Fruit fly (Drosophila melanogaster): Measurements from ENCODE around the gene PolZ2.

PolZ2 gene

dm6 chr3R:5636519-5637430, 48.1 kb downstream of the PolZ2 start, which contains the start of the genes CG31548 and CG12170 (continued):
- peak; percentile 78 for TF ChIP-seq CG12391 (tag; optimal IDR thresholded peaks at IDR 0.05)
- TF ChIP-seq fd96Cb (tag; optimal IDR thresholded peaks at IDR 0.05) = peak; percentile 35
- peak; percentile 55 for TF ChIP-seq dmrt11E (tag; optimal IDR thresholded peaks at IDR 0.05)
- no peak for TF ChIP-seq repo (GFP tag; optimal IDR thresholded peaks at IDR 0.05)
- TF ChIP-seq sisA (GFP tag; IDR thresholded peaks at IDR 0.05) = 0 out of 2 replicates have a peak, but pooled peaks have one; percentile 6
- TF ChIP-seq lilli (GFP tag; optimal IDR thresholded peaks at IDR 0.05) = peak; percentile 53
- peak; percentile 15 for TF ChIP-seq Oli (tag; optimal IDR thresholded peaks at IDR 0.05)
- TF ChIP-seq sens (GFP tag) = peak; percentile 93
- TF ChIP-seq gcm (GFP tag; optimal IDR thresholded peaks at IDR 0.05) = peak; percentile 50
- peak; percentile 95 for TF ChIP-seq CG9437 (GFP tag; optimal IDR thresholded peaks at IDR 0.05)
- peak in 1 of 2 experiments; percentile 41 for TF ChIP-seq chif (GFP tag; optimal IDR thresholded peaks at IDR 0.05)
- no peak for TF ChIP-seq CG4282 (GFP tag; optimal IDR thresholded peaks at IDR 0.05)
- peak; percentile 39; the same call in 1 of the 2 replicates for TF ChIP-seq Atf6 (GFP tag; IDR thresholded peaks at IDR 0.05)
- peak; percentile 53 for TF ChIP-seq MBD-R2 (GFP tag; IDR thresholded peaks at IDR 0.05)
- TF ChIP-seq Hr3 (GFP tag; optimal IDR thresholded peaks at IDR 0.05) = peak; percentile 46
- no peak for TF ChIP-seq CG7372 (GFP tag; IDR thresholded peaks at IDR 0.05)
- TF ChIP-seq CG13296 (GFP tag; optimal IDR thresholded peaks at IDR 0.05) = peak; percentile 42
- TF ChIP-seq Optix (GFP tag; IDR thresholded peaks at IDR 0.05) = no peak
- peak; percentile 62 for TF ChIP-seq CG13775 (GFP tag; optimal IDR thresholded peaks at IDR 0.05)
- TF ChIP-seq ewg (GFP tag; optimal IDR thresholded peaks at IDR 0.05) = peak; percentile 32
- peak in 1 of 2 experiments; percentile 4 for TF ChIP-seq Eip74EF (GFP tag; optimal IDR thresholded peaks at IDR 0.05)
- peak; percentile 60 for TF ChIP-seq phol (tag; optimal IDR thresholded peaks at IDR 0.05)
- TF ChIP-seq CG18619 (GFP tag; optimal IDR thresholded peaks at IDR 0.05) = no peak
- TF ChIP-seq esg (GFP tag; conservative IDR thresholded peaks at IDR 0.05) = peak; percentile 50
- no peak for TF ChIP-seq HLH54F (GFP tag; optimal IDR thresholded peaks at IDR 0.05)
- no peak for TF ChIP-seq cato (GFP tag; optimal IDR thresholded peaks at IDR 0.05; ENCODE audit: borderline replicate concordance)
- TF ChIP-seq CoRest (tag; optimal IDR thresholded peaks at IDR 0.05) = peak; percentile 47
- peak; percentile 57 for TF ChIP-seq trem (tag; optimal IDR thresholded peaks at IDR 0.05)
- no peak for TF ChIP-seq CG15269 (tag; optimal IDR thresholded peaks at IDR 0.05)
- TF ChIP-seq CG33557 (GFP tag; optimal IDR thresholded peaks at IDR 0.05) = no peak
- no peak for TF ChIP-seq lov (optimal IDR thresholded peaks at IDR 0.05)
- TF ChIP-seq lov (GFP tag; IDR thresholded peaks at IDR 0.05) = 0 out of 3 replicates have a peak, but pooled peaks have one; percentile 15
- TF ChIP-seq CG33213 (GFP tag; optimal IDR thresholded peaks at IDR 0.05) = no peak
- TF ChIP-seq inv (GFP tag; IDR thresholded peaks at IDR 0.05; ENCODE audit: partially characterized antibody) = no peak
- TF ChIP-seq CG13894 (tag; optimal IDR thresholded peaks at IDR 0.05) = no peak
- peak; percentile 39 for TF ChIP-seq Chrac-16 (GFP tag; optimal IDR thresholded peaks at IDR 0.05)
- peak; percentile 29 for TF ChIP-seq tin (GFP tag; optimal IDR thresholded peaks at IDR 0.05)
- TF ChIP-seq CG12299 (tag; optimal IDR thresholded peaks at IDR 0.05) = no peak
- TF ChIP-seq CG11456 (GFP tag; IDR thresholded peaks at IDR 0.05) = no peak
- TF ChIP-seq CG12155 (GFP tag; optimal IDR thresholded peaks at IDR 0.05) = peak; percentile 31
- TF ChIP-seq CG15601 (tag; optimal IDR thresholded peaks at IDR 0.05) = peak; percentile 32
- peak; percentile 37; the same call in 1 of the 2 replicates for TF ChIP-seq ssp (GFP tag; IDR thresholded peaks at IDR 0.05)
- no peak for TF ChIP-seq CG6813 (GFP tag; optimal IDR thresholded peaks at IDR 0.05)
- TF ChIP-seq CG9215 (GFP tag; IDR thresholded peaks at IDR 0.05) = no peak
- TF ChIP-seq CG10654 (GFP tag; optimal IDR thresholded peaks at IDR 0.05) = peak; percentile 30
- TF ChIP-seq Bdp1 (GFP tag; optimal IDR thresholded peaks at IDR 0.05) = no peak
- TF ChIP-seq CG11695 (GFP tag; IDR thresholded peaks at IDR 0.05) = peak; percentile 66
- TF ChIP-seq Med (GFP tag) = peak; percentile 83

All from whole organism, embryonic.